Worm (Caenorhabditis elegans) whole organism, young adult: ENCODE data around the gene H20J04.6.

Experiments used
- ZK185.1 ChIP-seq: sonication (generic microtip); optimal IDR thresholded peaks from 2 replicates; lab custom pipeline; 2016; ENCODE audit warnings: mild to moderate bottlenecking, missing genetic modification characterization, missing compliant biosample characterization; ENCODE audit not compliant: poor library complexity, severe bottlenecking
- ama-1 ChIP-seq, 3 experiments: fragments of 150-350 bp in 1 of 3; sonication (generic microtip) in 2 of 3; optimal IDR thresholded peaks; 2 replicates each; lab custom pipeline; 2014 to 2018; ENCODE audit warnings: missing biosample characterization in 2 of 3, missing genetic modification characterization in 2 of 3, missing genetic modification reagents in 2 of 3
- attf-6 ChIP-seq: fragments of 200-800 bp; sonication (Bioruptor generic); IDR thresholded peaks from 2 replicates; pipeline ENCODE4 v1.3.6; 2022; ENCODE audit warnings: missing genetic modification reagents, missing genetic modification characterization, missing compliant biosample characterization
- cebp-2 ChIP-seq: fragments of 200-800 bp; sonication (Bioruptor generic); IDR thresholded peaks from 2 replicates; pipeline ENCODE4 v1.3.6; 2022; ENCODE audit warnings: missing genetic modification characterization, missing compliant biosample characterization
- madf-6 ChIP-seq: fragments of 200-800 bp; sonication (Bioruptor generic); IDR thresholded peaks from 2 replicates; pipeline ENCODE4 v1.3.6; 2022; ENCODE audit warnings: missing genetic modification reagents, missing genetic modification characterization, missing compliant biosample characterization
- nhr-80 ChIP-seq: sonication (generic microtip); optimal IDR thresholded peaks from 2 replicates; lab custom pipeline; 2016; ENCODE audit warnings: missing genetic modification characterization, missing compliant biosample characterization
- sea-2 ChIP-seq: fragments of 200-800 bp; sonication (Bioruptor generic); IDR thresholded peaks from 2 replicates; pipeline ENCODE4 v1.3.6; 2022; ENCODE audit warnings: missing genetic modification characterization, missing compliant biosample characterization
- somi-1 ChIP-seq: fragments of 200-800 bp; sonication (Bioruptor generic); optimal IDR thresholded peaks from 2 replicates; lab custom pipeline; 2018; ENCODE audit warnings: mild to moderate bottlenecking, missing genetic modification characterization, missing compliant biosample characterization
- xnd-1 ChIP-seq: sonication (generic microtip); optimal IDR thresholded peaks from 2 replicates; lab custom pipeline; 2016; ENCODE audit warnings: missing genotype, missing genetic modification reagents, missing genetic modification characterization, missing compliant biosample characterization

DNA sequence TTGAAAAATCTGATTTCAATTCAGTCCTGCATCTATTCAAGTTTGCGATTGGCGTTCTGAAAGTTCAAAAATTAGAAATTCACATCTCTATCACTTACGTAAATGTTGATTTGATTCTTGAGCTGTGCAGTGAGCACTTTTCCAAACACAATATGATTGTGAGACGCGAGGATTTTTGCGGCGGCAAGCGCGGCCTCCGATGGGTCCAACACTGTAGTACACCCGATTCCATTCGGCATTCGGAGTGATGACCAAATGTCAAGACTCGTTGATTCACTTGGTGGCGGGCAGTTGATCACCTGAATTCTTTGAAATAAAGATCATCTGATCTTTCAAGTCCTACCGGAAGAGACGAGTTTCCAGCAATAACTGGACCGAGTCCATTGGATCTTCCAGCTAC is 46.7 kb downstream of the H20J04.6 start:
- no peak for TF ChIP-seq nhr-80 (tag; lab: Kevin White, UChicago)
- no peak for TF ChIP-seq xnd-1 (tag; lab: Kevin White, UChicago)
- TF ChIP-seq ama-1 (optimal IDR thresholded peaks at IDR 0.05; lab: Kevin White, UChicago): no peak
- TF ChIP-seq ama-1 (GFP tag; optimal IDR thresholded peaks at IDR 0.05; lab: Kevin White, UChicago): no peak
- no peak for TF ChIP-seq attf-6 (GFP tag; lab: Robert Waterston, UW)
- TF ChIP-seq cebp-2 (GFP tag; lab: Robert Waterston, UW): no peak
- no peak for TF ChIP-seq madf-6 (GFP tag; lab: Robert Waterston, UW)
- no peak for TF ChIP-seq sea-2 (GFP tag; lab: Robert Waterston, UW)
- no peak for TF ChIP-seq somi-1 (GFP tag; lab: Kevin White, UChicago)
- no peak for TF ChIP-seq ZK185.1
